Worm (Caenorhabditis elegans) whole organism, L2 larva: ENCODE measurements around the gene lipl-3.

Source experiments
- C34F6.9 ChIP-seq: fragments of 150-350 bp; optimal IDR thresholded peaks from 2 replicates; lab custom pipeline; 2014; ENCODE audit warnings: missing biosample characterization, missing genetic modification characterization
- F13H6.1 ChIP-seq: sonication (generic microtip); optimal IDR thresholded peaks from 2 replicates; lab custom pipeline; 2016; ENCODE audit warnings: missing genetic modification characterization, missing compliant biosample characterization
- R02D3.7 ChIP-seq: fragments of 150-350 bp; optimal IDR thresholded peaks from 2 replicates; lab custom pipeline; 2014; ENCODE audit warnings: missing biosample characterization, missing genetic modification characterization
- ZK546.5 ChIP-seq: sonication (generic microtip); optimal IDR thresholded peaks from 2 replicates; lab custom pipeline; 2017; ENCODE audit warnings: missing biosample characterization, missing genetic modification characterization
- aly-2 ChIP-seq: fragments of 150-350 bp; optimal IDR thresholded peaks from 2 replicates; lab custom pipeline; 2014; ENCODE audit warnings: missing biosample characterization, missing genetic modification characterization
- blmp-1 ChIP-seq: sonication (generic microtip); optimal IDR thresholded peaks from 2 replicates; lab custom pipeline; 2017; ENCODE audit warnings: missing genetic modification characterization, mild to moderate bottlenecking, missing compliant biosample characterization, antibody characterized with exemption, moderate library complexity; ENCODE audit not compliant: insufficient read depth
- ceh-16 ChIP-seq: fragments of 150-350 bp; optimal IDR thresholded peaks from 2 replicates; lab custom pipeline; 2014; ENCODE audit warnings: missing biosample characterization, missing genetic modification characterization
- crh-2 ChIP-seq: sonication (generic microtip); optimal IDR thresholded peaks from 2 replicates; lab custom pipeline; 2017; ENCODE audit warnings: missing biosample characterization, missing genetic modification characterization
- dmd-4 ChIP-seq: sonication (generic microtip); optimal IDR thresholded peaks from 2 replicates; lab custom pipeline; 2017; ENCODE audit warnings: missing biosample characterization, missing genetic modification characterization
- egl-27 ChIP-seq: sonication (generic microtip); optimal IDR thresholded peaks from 3 replicates; lab custom pipeline; 2017; ENCODE audit warnings: missing biosample characterization, missing genetic modification reagents, missing genetic modification characterization
- elt-1 ChIP-seq: fragments of 150-350 bp; optimal IDR thresholded peaks from 2 replicates; lab custom pipeline; 2014; ENCODE audit warnings: missing biosample characterization, missing genetic modification characterization
- elt-3 ChIP-seq: sonication (generic microtip); optimal IDR thresholded peaks from 2 replicates; lab custom pipeline; 2017; ENCODE audit warnings: missing biosample characterization, missing genetic modification characterization
- fos-1 ChIP-seq: fragments of 150-350 bp; optimal IDR thresholded peaks from 2 replicates; lab custom pipeline; 2014; ENCODE audit warnings: missing biosample characterization, missing genetic modification characterization
- gmeb-1 ChIP-seq: fragments of 150-350 bp; optimal IDR thresholded peaks from 2 replicates; lab custom pipeline; 2014; ENCODE audit warnings: missing biosample characterization, missing genetic modification characterization
- lin-11 ChIP-seq: fragments of 150-350 bp; sonication (generic microtip); optimal IDR thresholded peaks from 2 replicates; lab custom pipeline; 2014; ENCODE audit warnings: missing biosample characterization, missing genetic modification characterization, inconsistent platforms, mixed read lengths
- lsy-2 ChIP-seq, 2 experiments: fragments of 150-350 bp in 1 of 2; sonication (generic microtip) in 1 of 2; optimal IDR thresholded peaks; 2 replicates each; lab custom pipeline; 2014 to 2017; ENCODE audit warnings: missing biosample characterization in 2 of 2, missing genetic modification characterization in 2 of 2
- mdl-1 ChIP-seq, 2 experiments: fragments of 150-350 bp in 1 of 2; sonication (generic microtip) in 1 of 2; optimal IDR thresholded peaks; 2 replicates each; lab custom pipeline; 2017; ENCODE audit warnings: missing biosample characterization in 2 of 2, missing genetic modification characterization in 2 of 2
- nhr-11 ChIP-seq: fragments of 150-350 bp; optimal IDR thresholded peaks from 2 replicates; lab custom pipeline; 2014; ENCODE audit warnings: missing biosample characterization, missing genetic modification characterization
- nhr-12 ChIP-seq: fragments of 150-350 bp; optimal IDR thresholded peaks from 2 replicates; lab custom pipeline; 2014; ENCODE audit warnings: missing biosample characterization, missing genetic modification characterization
- nhr-129 ChIP-seq: fragments of 150-350 bp; optimal IDR thresholded peaks from 2 replicates; lab custom pipeline; 2014; ENCODE audit warnings: missing biosample characterization, missing genetic modification characterization
- nhr-21 ChIP-seq: fragments of 150-350 bp; optimal IDR thresholded peaks from 2 replicates; lab custom pipeline; 2014; ENCODE audit warnings: missing biosample characterization, missing genetic modification characterization
- nhr-23 ChIP-seq: fragments of 150-350 bp; optimal IDR thresholded peaks from 2 replicates; lab custom pipeline; 2014; ENCODE audit warnings: missing biosample characterization, missing genetic modification reagents, missing genetic modification characterization
- nhr-237 ChIP-seq: fragments of 150-350 bp; optimal IDR thresholded peaks from 2 replicates; lab custom pipeline; 2014; ENCODE audit warnings: missing biosample characterization, missing genetic modification characterization
- nhr-6 ChIP-seq: fragments of 150-350 bp; optimal IDR thresholded peaks from 2 replicates; lab custom pipeline; 2014; ENCODE audit warnings: missing biosample characterization, missing genetic modification characterization
- nhr-77 ChIP-seq: fragments of 150-350 bp; optimal IDR thresholded peaks from 2 replicates; lab custom pipeline; 2014; ENCODE audit warnings: missing biosample characterization, missing genetic modification characterization
- skn-1 ChIP-seq: sonication (generic microtip); optimal IDR thresholded peaks from 2 replicates; lab custom pipeline; 2017; ENCODE audit warnings: missing biosample characterization, missing genetic modification characterization
- sma-3 ChIP-seq: sonication (generic microtip); optimal IDR thresholded peaks from 2 replicates; lab custom pipeline; 2016; ENCODE audit warnings: missing genetic modification reagents, missing genetic modification characterization, missing compliant biosample characterization
- sma-9 ChIP-seq, 2 experiments: fragments of 150-350 bp in 1 of 2; sonication (generic microtip) in 1 of 2; optimal IDR thresholded peaks; 2 replicates each; lab custom pipeline; 2014 to 2016; ENCODE audit warnings: missing genetic modification characterization in 2 of 2, mild to moderate bottlenecking in 1 of 2, missing biosample characterization in 1 of 2, missing compliant biosample characterization in 1 of 2, missing genetic modification reagents in 1 of 2, moderate library complexity in 1 of 2
- snpc-4 ChIP-seq: fragments of 150-350 bp; optimal IDR thresholded peaks from 2 replicates; lab custom pipeline; 2014; ENCODE audit warnings: missing biosample characterization, missing genetic modification characterization
- unc-55 ChIP-seq: fragments of 150-350 bp; sonication (generic microtip); optimal IDR thresholded peaks from 3 replicates; lab custom pipeline; 2014; ENCODE audit warnings: missing biosample characterization, missing genetic modification reagents, missing genetic modification characterization
- unc-62 ChIP-seq: fragments of 150-350 bp; optimal IDR thresholded peaks from 2 replicates; lab custom pipeline; 2014; ENCODE audit warnings: missing biosample characterization, missing genetic modification reagents, missing genetic modification characterization
- ztf-1 ChIP-seq: fragments of 200-800 bp; sonication (Bioruptor generic); conservative IDR thresholded peaks from 2 replicates; pipeline ENCODE4 v1.3.6; 2022; ENCODE audit warnings: missing genetic modification characterization, missing compliant biosample characterization
- ztf-11 ChIP-seq: sonication (generic microtip); optimal IDR thresholded peaks from 2 replicates; lab custom pipeline; 2017; ENCODE audit warnings: missing biosample characterization, missing genetic modification characterization
- ztf-4 ChIP-seq: fragments of 150-350 bp; optimal IDR thresholded peaks from 2 replicates; lab custom pipeline; 2014; ENCODE audit warnings: missing biosample characterization, missing genetic modification characterization

Gene lipl-3

DNA sequence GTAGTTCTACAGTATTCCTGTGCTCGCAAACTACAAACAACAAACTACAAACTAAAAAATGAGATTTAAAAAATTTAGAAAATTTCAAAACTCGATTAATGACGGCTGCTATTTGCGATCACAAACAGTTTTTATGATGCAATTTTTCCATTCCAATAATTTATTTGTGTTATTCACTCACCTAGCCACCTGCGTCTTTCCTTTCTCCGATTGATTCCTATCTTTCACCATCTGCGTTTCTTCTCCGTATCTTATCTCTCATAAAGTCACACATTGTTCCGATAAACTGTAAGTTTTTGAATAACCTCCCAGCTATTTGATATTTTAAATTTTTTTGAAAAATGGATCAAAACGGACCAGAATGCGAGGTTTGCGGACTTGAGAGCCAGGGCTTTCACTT is 10.2 kb upstream of the lipl-3 start, which contains the start of gene nhr-132 (continued):
- TF ChIP-seq nhr-129 (tag; lab: Kevin White, UChicago) = peak; percentile 91

DNA sequence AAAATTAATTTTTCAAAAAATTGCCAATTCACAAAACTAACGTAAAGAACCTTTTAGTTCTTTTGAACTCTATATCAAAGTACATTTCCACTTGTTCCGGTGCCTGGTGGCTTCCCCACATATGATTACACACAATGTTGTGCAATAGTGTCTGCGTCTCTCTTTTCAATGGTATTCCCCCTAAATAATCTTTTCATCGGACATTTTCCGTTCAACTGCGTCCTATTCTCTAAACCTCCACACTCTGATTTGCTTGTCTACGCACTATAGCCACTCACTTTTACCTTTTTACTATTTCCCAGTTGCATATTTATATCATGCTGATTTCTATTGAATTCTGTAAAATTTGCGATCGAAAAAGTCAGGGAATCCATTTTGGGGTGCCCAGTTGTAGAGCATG is 8.0 kb upstream of the lipl-3 start, which contains the start of gene nhr-58:
nhr-58 (plus strand) TSS at position 214 of the 400 bp plus-strand sequence.
- TF ChIP-seq unc-55 (GFP tag; lab: Kevin White, UChicago) (peak; percentile 70), gmeb-1 (peak; percentile 29), nhr-6 (peak; percentile 15), nhr-21 (tag; lab: Kevin White, UChicago) (peak; percentile 66), snpc-4 (peak; percentile 17), nhr-129 (tag; lab: Kevin White, UChicago) (peak; percentile 97), nhr-237 (tag; lab: Kevin White, UChicago) (no peak), C34F6.9 (tag; lab: Kevin White, UChicago) (peak; percentile 62), mdl-1 (tag; optimal IDR thresholded peaks at IDR 0.05; lab: Kevin White, UChicago) (peak in 1 of 2 experiments; percentile 51), fos-1 (tag; lab: Kevin White, UChicago) (peak; percentile 93), sma-9 (GFP tag; optimal IDR thresholded peaks at IDR 0.05; lab: Kevin White, UChicago) (peak; percentile 99), sma-9 (tag; optimal IDR thresholded peaks at IDR 0.05; lab: Kevin White, UChicago) (peak; percentile 43), crh-2 (tag; lab: Kevin White, UChicago) (peak; percentile 63), ceh-16 (peak; percentile 18), dmd-4 (no peak), egl-27 (tag; lab: Kevin White, UChicago) (peak; percentile 83), blmp-1 (tag; lab: Kevin White, UChicago) (peak; percentile 64), ZK546.5 (tag; lab: Kevin White, UChicago) (no peak), nhr-77 (tag; lab: Kevin White, UChicago) (no peak), sma-3 (GFP tag; lab: Kevin White, UChicago) (peak; percentile 61), F13H6.1 (peak; percentile 81), elt-1 (tag; lab: Kevin White, UChicago) (no peak)

DNA sequence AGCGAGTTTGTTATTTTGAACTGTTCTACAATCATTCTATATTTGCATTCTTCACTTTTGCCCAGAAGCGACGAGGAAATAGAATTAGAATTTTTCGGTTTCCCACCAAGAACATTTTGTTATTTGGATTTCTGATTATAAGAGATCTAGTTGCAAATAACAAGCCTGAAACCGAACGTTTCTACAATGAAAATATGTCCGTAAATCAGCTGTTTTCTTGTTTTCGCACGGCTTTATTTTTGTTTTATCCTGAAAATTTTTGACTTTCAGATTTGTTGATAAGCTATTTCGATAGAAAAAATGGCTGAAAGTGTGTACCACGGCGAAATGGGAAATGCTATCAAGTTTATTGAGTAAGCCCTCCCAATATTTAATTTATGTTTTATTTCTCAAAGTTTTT is 3.6 kb upstream of the lipl-3 start, which contains the start of gene srw-108:
srw-108 (plus strand) TSS at position 301 of the 400 bp plus-strand sequence.
- TF ChIP-seq unc-62 (GFP tag; lab: Kevin White, UChicago) (no peak), blmp-1 (tag; lab: Kevin White, UChicago) (no peak), mdl-1 (tag; optimal IDR thresholded peaks at IDR 0.05; lab: Kevin White, UChicago) (no peak), nhr-23 (tag; lab: Kevin White, UChicago) (no peak)
- TF ChIP-seq, all 48 proteins: peak for 0

DNA sequence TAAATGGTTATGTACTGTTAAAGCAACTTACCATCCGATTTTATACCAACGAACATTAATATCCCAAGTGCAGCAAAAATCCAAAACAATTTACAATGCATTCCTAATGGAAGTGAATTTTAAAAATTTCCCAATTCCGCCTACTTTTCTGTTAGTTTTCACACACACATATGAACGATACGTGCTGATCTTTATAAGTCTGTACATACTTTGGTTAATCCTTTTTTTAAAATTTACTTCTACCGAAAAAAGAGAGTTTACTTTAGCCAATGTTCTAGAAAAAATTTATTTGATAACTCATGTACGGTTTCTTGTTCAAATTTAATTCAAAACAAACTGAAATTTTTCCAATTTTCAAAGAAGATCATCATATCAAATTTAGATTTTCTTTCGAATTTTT is 1.0 kb upstream of the lipl-3 start, which contains the start of gene R11G11.16:
R11G11.16 (minus strand) TSS at position 101 of the 400 bp plus-strand sequence.
- no peak for TF ChIP-seq F13H6.1
- TF ChIP-seq nhr-21 (tag; lab: Kevin White, UChicago) = no peak
- no peak for TF ChIP-seq unc-62 (GFP tag; lab: Kevin White, UChicago)
- TF ChIP-seq lsy-2 (tag; optimal IDR thresholded peaks at IDR 0.05; lab: Kevin White, UChicago) = no peak
- TF ChIP-seq, all 48 proteins: peak for 0

DNA sequence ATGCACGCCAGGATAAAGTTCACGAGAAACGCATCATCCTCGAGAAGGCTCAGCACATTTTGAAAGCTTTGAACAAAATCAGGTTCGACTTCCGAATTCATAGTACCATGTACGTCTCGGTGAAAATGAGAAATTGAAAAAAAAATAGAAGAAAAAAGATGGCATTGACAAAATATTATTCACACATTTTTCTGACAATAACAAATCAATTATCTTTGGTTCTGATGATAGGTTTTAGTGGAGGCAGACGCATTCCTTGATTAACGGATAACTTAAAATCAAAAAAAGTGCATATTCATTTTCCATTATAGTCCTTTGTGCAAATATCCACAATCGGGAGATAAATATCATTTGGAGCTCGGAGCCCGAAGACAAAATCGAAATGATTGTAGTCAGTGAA is 2.5 kb downstream of the lipl-3 start, which contains the start of gene srw-107:
srw-107 (minus strand) TSS at position 101 of the 400 bp plus-strand sequence.
- TF ChIP-seq unc-62 (GFP tag; lab: Kevin White, UChicago) = no peak
- TF ChIP-seq nhr-12 = no peak
- no peak for TF ChIP-seq skn-1
- no peak for TF ChIP-seq aly-2
- no peak for TF ChIP-seq unc-55 (GFP tag; lab: Kevin White, UChicago)
- TF ChIP-seq ztf-11 = no peak
- TF ChIP-seq ZK546.5 (tag; lab: Kevin White, UChicago) = no peak
- TF ChIP-seq nhr-11 (tag; lab: Kevin White, UChicago) = no peak
- TF ChIP-seq ztf-1 (GFP tag; lab: Robert Waterston, UW) = no peak
- TF ChIP-seq ztf-4 (tag; lab: Kevin White, UChicago) = no peak
- no peak for TF ChIP-seq nhr-129 (tag; lab: Kevin White, UChicago)
- no peak for TF ChIP-seq ceh-16
- no peak for TF ChIP-seq R02D3.7 (tag; lab: Kevin White, UChicago)
- TF ChIP-seq nhr-23 (tag; lab: Kevin White, UChicago) = no peak
- no peak for TF ChIP-seq lin-11 (tag; lab: Kevin White, UChicago)
- no peak for TF ChIP-seq elt-3
